Worm (Caenorhabditis elegans) whole organism, L4 larva: Measurements from ENCODE around the gene cyp-25A3.
A peak's percentile ranks its signal among the peaks of the same experiment; 100 is the strongest.

Source experiments
- F10B5.3 ChIP-seq: sonication (generic microtip); optimal IDR thresholded peaks from 2 replicates; lab custom pipeline; 2016; ENCODE audit warnings: mild to moderate bottlenecking, missing genetic modification characterization, missing compliant biosample characterization
- F44E2.7 ChIP-seq: fragments of 200-800 bp; sonication (Bioruptor generic); IDR thresholded peaks from 2 replicates; pipeline ENCODE4 v2.1.2; 2022; ENCODE audit warnings: missing genetic modification characterization, missing compliant biosample characterization
- T26A8.4 ChIP-seq: fragments of 200-800 bp; sonication (Bioruptor generic); IDR thresholded peaks from 2 replicates; pipeline ENCODE4 v1.3.6; 2022; ENCODE audit warnings: missing genetic modification characterization, missing compliant biosample characterization
- Y48G9A.11 ChIP-seq: fragments of 200-800 bp; sonication (Bioruptor generic); IDR thresholded peaks from 2 replicates; pipeline ENCODE4 v1.3.6; 2022; ENCODE audit warnings: missing genetic modification reagents, missing genetic modification characterization, missing compliant biosample characterization
- Y5F2A.4 ChIP-seq: fragments of 200-800 bp; sonication (Bioruptor generic); optimal IDR thresholded peaks from 2 replicates; lab custom pipeline; 2018; ENCODE audit warnings: mild to moderate bottlenecking, missing genetic modification characterization, missing compliant biosample characterization
- ZK546.5 ChIP-seq, 2 experiments: sonication (generic microtip); optimal IDR thresholded peaks; 2 replicates each; lab custom pipeline; 2017; ENCODE audit warnings: missing biosample characterization in 2 of 2, missing genetic modification characterization in 2 of 2
- aha-1 ChIP-seq: fragments of 150-350 bp; peaks from one replicate; lab custom pipeline; 2014; ENCODE audit warnings: missing biosample characterization, missing genetic modification characterization
- attf-4 ChIP-seq: sonication (generic microtip); optimal IDR thresholded peaks from 3 replicates; lab custom pipeline; 2017; ENCODE audit warnings: missing biosample characterization, missing genetic modification characterization
- ceh-20 ChIP-seq: fragments of 200-800 bp; sonication (Bioruptor generic); IDR thresholded peaks from 2 replicates; pipeline ENCODE4 v1.3.6; 2022; ENCODE audit warnings: missing genetic modification reagents, missing genetic modification characterization, missing compliant biosample characterization
- ceh-32 ChIP-seq: sonication (generic microtip); optimal IDR thresholded peaks from 2 replicates; lab custom pipeline; 2016; ENCODE audit warnings: mild to moderate bottlenecking, missing genetic modification characterization, missing compliant biosample characterization; ENCODE audit not compliant: poor library complexity
- ctbp-1 ChIP-seq: fragments of 200-800 bp; sonication (Bioruptor generic); IDR thresholded peaks from 2 replicates; pipeline ENCODE4 v1.3.6; 2022; ENCODE audit warnings: missing genetic modification reagents, missing genetic modification characterization, missing compliant biosample characterization
- daf-16 ChIP-seq, 3 experiments: sonication (generic microtip); optimal IDR thresholded peaks; 2 replicates each; lab custom pipeline; 2016 to 2017; ENCODE audit warnings: missing genetic modification characterization in 3 of 3, missing genetic modification reagents in 3 of 3, mild to moderate bottlenecking in 2 of 3, missing compliant biosample characterization in 2 of 3, missing biosample characterization in 1 of 3, moderate library complexity in 1 of 3
- dmd-6 ChIP-seq: fragments of 200-800 bp; sonication (Bioruptor generic); IDR thresholded peaks from 2 replicates; pipeline ENCODE4 v1.3.6; 2022; ENCODE audit warnings: missing genetic modification reagents, missing genetic modification characterization, missing compliant biosample characterization
- dmd-8 ChIP-seq: fragments of 200-800 bp; sonication (Bioruptor generic); IDR thresholded peaks from 2 replicates; pipeline ENCODE4 v1.3.6; 2022; ENCODE audit warnings: missing genetic modification characterization, missing compliant biosample characterization
- dpl-1 ChIP-seq: fragments of 150-350 bp; optimal IDR thresholded peaks from 2 replicates; lab custom pipeline; 2014; ENCODE audit warnings: missing biosample characterization, missing genetic modification reagents, missing genetic modification characterization
- dve-1 ChIP-seq: sonication (generic microtip); optimal IDR thresholded peaks from 2 replicates; lab custom pipeline; 2017; ENCODE audit warnings: antibody characterized with exemption, mild to moderate bottlenecking, missing genetic modification characterization, missing compliant biosample characterization; ENCODE audit not compliant: insufficient read depth
- egl-27 ChIP-seq: sonication (generic microtip); optimal IDR thresholded peaks from 3 replicates; lab custom pipeline; 2017; ENCODE audit warnings: missing biosample characterization, missing genetic modification reagents, missing genetic modification characterization
- hlh-11 ChIP-seq: fragments of 200-800 bp; sonication (Bioruptor generic); optimal IDR thresholded peaks from 2 replicates; lab custom pipeline; 2018; ENCODE audit warnings: mild to moderate bottlenecking, missing genetic modification characterization, missing compliant biosample characterization
- hlh-30 ChIP-seq: sonication (generic microtip); optimal IDR thresholded peaks from 2 replicates; lab custom pipeline; 2017; ENCODE audit warnings: antibody characterized with exemption, mild to moderate bottlenecking, missing genetic modification characterization, missing compliant biosample characterization; ENCODE audit not compliant: insufficient read depth
- hmg-1.1 ChIP-seq: fragments of 200-800 bp; sonication (Bioruptor generic); IDR thresholded peaks from 2 replicates; pipeline ENCODE4 v1.3.6; 2022; ENCODE audit warnings: missing genetic modification reagents, missing genetic modification characterization, missing compliant biosample characterization
- lin-13 ChIP-seq: fragments of 150-350 bp; optimal IDR thresholded peaks from 2 replicates; lab custom pipeline; 2014; ENCODE audit warnings: missing biosample characterization, missing genetic modification reagents, missing genetic modification characterization
- lin-15B ChIP-seq: fragments of 150-350 bp; sonication (generic microtip); optimal IDR thresholded peaks from 3 replicates; lab custom pipeline; 2014; ENCODE audit warnings: missing biosample characterization, missing genetic modification characterization
- mdt-29 ChIP-seq: fragments of 200-800 bp; sonication (Bioruptor generic); IDR thresholded peaks from 2 replicates; pipeline ENCODE4 v1.3.6; 2022; ENCODE audit warnings: missing genetic modification reagents, missing genetic modification characterization, missing compliant biosample characterization
- nhr-10 ChIP-seq: fragments of 150-350 bp; optimal IDR thresholded peaks from 2 replicates; lab custom pipeline; 2014; ENCODE audit warnings: missing biosample characterization, missing genetic modification characterization
- nhr-102 ChIP-seq: sonication (generic microtip); optimal IDR thresholded peaks from 2 replicates; lab custom pipeline; 2016; ENCODE audit warnings: mild to moderate bottlenecking, missing genetic modification characterization, moderate library complexity, missing compliant biosample characterization
- nhr-237 ChIP-seq: sonication (generic microtip); optimal IDR thresholded peaks from 2 replicates; lab custom pipeline; 2017; ENCODE audit warnings: missing biosample characterization, missing genetic modification characterization
- nhr-25 ChIP-seq: sonication (generic microtip); optimal IDR thresholded peaks from 2 replicates; lab custom pipeline; 2017; ENCODE audit warnings: missing genetic modification characterization, mild to moderate bottlenecking, missing compliant biosample characterization, antibody characterized with exemption, moderate library complexity, borderline replicate concordance; ENCODE audit not compliant: insufficient read depth
- nhr-28 ChIP-seq: fragments of 150-350 bp; optimal IDR thresholded peaks from 2 replicates; lab custom pipeline; 2014; ENCODE audit warnings: missing biosample characterization, missing genetic modification characterization
- nhr-41 ChIP-seq: fragments of 200-800 bp; sonication (Bioruptor generic); IDR thresholded peaks from 2 replicates; pipeline ENCODE4 v1.3.6; 2022; ENCODE audit warnings: missing genetic modification reagents, missing genetic modification characterization, missing compliant biosample characterization
- nhr-48 ChIP-seq: sonication (generic microtip); optimal IDR thresholded peaks from 2 replicates; lab custom pipeline; 2016; ENCODE audit warnings: mild to moderate bottlenecking, missing genetic modification characterization, missing compliant biosample characterization
- nhr-6 ChIP-seq: fragments of 150-350 bp; optimal IDR thresholded peaks from 2 replicates; lab custom pipeline; 2014; ENCODE audit warnings: missing biosample characterization, missing genetic modification characterization
- nhr-77 ChIP-seq: fragments of 150-350 bp; optimal IDR thresholded peaks from 2 replicates; lab custom pipeline; 2014; ENCODE audit warnings: missing biosample characterization, missing genetic modification characterization
- pqm-1 ChIP-seq: sonication (generic microtip); optimal IDR thresholded peaks from 2 replicates; lab custom pipeline; 2017; ENCODE audit warnings: missing biosample characterization, missing genetic modification characterization
- sdz-12 ChIP-seq: fragments of 200-800 bp; sonication (Bioruptor generic); optimal IDR thresholded peaks from 2 replicates; lab custom pipeline; 2018; ENCODE audit warnings: mild to moderate bottlenecking, missing genetic modification characterization, missing compliant biosample characterization
- skn-1 ChIP-seq: fragments of 150-350 bp; optimal IDR thresholded peaks from 2 replicates; lab custom pipeline; 2014; ENCODE audit warnings: missing biosample characterization, missing genetic modification characterization
- snpc-4 ChIP-seq: fragments of 150-350 bp; optimal IDR thresholded peaks from 2 replicates; lab custom pipeline; 2014; ENCODE audit warnings: missing biosample characterization, missing genetic modification characterization
- tra-1 ChIP-seq: fragments of 200-800 bp; sonication (Bioruptor generic); IDR thresholded peaks from 2 replicates; pipeline ENCODE4 v1.3.6; 2022; ENCODE audit warnings: missing genetic modification reagents, missing genetic modification characterization, missing compliant biosample characterization
- zfp-2 ChIP-seq: sonication (generic microtip); optimal IDR thresholded peaks from 2 replicates; lab custom pipeline; 2016; ENCODE audit warnings: mild to moderate bottlenecking, missing genetic modification characterization, missing compliant biosample characterization
- zfp-3 ChIP-seq: fragments of 200-800 bp; sonication (Bioruptor generic); conservative IDR thresholded peaks from 2 replicates; pipeline ENCODE4 v1.3.6; 2022; ENCODE audit warnings: missing genetic modification reagents, missing genetic modification characterization, missing compliant biosample characterization
- zip-2 ChIP-seq: fragments of 150-350 bp; optimal IDR thresholded peaks from 2 replicates; lab custom pipeline; 2014; ENCODE audit warnings: missing biosample characterization, missing genetic modification characterization

Gene cyp-25A3

DNA sequence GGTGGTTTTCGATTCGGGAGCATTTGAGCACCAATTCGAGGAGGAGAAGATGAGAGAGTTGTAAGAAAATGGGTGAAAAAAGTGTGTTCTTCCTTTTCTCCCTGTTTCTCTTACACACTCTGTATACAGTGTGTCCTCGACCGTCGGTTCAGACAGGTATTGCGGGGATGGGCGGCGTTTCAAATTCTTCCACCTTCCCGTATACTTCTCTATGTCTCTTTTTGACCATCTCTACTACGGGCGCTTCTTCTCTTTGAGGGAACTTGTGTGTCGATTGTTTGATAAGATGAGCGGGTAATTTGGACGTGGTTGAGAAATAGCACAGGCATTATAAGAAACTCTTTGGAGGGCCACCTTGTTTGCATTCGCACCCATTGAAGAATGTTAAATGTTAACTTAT is 48.1 kb upstream of the cyp-25A3 start (continued):
- TF ChIP-seq sdz-12 (GFP tag; lab: Kevin White, UChicago) (no peak), nhr-6 (tag; lab: Kevin White, UChicago) (peak; percentile 44), F10B5.3 (tag; lab: Kevin White, UChicago) (no peak), hmg-1.1 (GFP tag; lab: Robert Waterston, UW) (no peak), ceh-20 (GFP tag; lab: Robert Waterston, UW) (no peak), nhr-77 (tag; lab: Kevin White, UChicago) (peak; percentile 78), aha-1 (tag; lab: Kevin White, UChicago) (peak; percentile 2), lin-13 (GFP tag; lab: Kevin White, UChicago) (peak; percentile 77)

DNA sequence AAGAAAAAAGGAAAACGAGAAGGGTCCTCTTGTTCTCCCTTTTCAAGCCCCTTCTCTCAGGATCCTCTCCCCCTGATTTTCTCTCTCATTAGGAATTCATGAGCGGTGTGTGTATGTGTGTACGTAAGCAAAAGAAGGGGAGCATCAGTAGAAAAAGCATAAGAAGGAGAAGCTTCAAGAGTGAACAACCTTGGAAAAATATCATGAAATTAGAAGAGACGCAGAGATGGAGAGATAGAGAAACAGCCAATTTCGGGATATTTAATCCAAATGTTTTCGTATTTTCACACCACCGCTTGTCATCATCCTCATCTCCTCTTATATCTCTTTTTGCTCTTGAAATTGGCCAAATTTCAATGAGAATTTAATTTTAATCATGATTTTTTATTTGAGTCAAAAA is 43.6 kb upstream of the cyp-25A3 start:
- no peak for TF ChIP-seq Y48G9A.11 (GFP tag; lab: Robert Waterston, UW)
- TF ChIP-seq mdt-29 (GFP tag; lab: Robert Waterston, UW), result no peak
- peak; percentile 7 for TF ChIP-seq aha-1 (tag; lab: Kevin White, UChicago)
- TF ChIP-seq ctbp-1, result no peak

DNA sequence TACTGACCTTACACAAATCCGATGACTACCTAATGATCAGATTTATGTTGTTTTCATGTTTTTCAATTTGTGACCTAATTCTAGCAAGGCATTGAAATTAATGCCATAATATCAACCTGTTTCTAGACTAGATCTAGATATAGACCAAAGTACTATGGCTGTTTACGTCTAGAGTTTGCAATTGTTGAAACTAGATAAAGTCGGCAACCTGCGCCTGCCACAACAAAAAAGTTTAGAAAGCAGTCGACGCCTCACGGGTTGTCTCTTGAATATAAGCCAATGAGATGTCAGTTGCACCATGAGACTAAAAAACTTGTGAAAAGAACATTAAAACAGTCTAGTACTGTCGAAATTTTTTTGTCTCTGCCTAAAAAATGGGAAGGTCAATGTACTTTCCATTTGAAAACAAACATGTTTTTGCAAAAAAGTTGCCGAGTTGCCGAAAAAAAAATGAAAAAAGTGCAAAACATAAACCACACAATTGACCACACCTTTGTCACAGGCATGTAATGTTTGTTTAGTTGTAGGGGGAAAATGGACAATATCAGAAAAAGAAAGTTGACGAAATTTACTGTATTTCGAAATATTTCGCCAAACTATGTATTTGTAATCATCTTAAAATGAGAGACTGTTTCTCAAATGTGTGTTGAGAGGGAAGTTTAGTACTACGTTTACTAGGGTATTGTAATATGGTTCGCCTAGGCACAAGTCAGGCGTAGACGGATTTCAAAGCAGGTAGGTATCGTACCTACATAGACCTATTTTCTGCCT is 39.6 kb upstream of the cyp-25A3 start:
- TF ChIP-seq nhr-28 (tag; lab: Kevin White, UChicago), result peak; percentile 48
- TF ChIP-seq hlh-30 (tag; lab: Kevin White, UChicago), result peak; percentile 7
- no peak for TF ChIP-seq ceh-20 (GFP tag; lab: Robert Waterston, UW)

DNA sequence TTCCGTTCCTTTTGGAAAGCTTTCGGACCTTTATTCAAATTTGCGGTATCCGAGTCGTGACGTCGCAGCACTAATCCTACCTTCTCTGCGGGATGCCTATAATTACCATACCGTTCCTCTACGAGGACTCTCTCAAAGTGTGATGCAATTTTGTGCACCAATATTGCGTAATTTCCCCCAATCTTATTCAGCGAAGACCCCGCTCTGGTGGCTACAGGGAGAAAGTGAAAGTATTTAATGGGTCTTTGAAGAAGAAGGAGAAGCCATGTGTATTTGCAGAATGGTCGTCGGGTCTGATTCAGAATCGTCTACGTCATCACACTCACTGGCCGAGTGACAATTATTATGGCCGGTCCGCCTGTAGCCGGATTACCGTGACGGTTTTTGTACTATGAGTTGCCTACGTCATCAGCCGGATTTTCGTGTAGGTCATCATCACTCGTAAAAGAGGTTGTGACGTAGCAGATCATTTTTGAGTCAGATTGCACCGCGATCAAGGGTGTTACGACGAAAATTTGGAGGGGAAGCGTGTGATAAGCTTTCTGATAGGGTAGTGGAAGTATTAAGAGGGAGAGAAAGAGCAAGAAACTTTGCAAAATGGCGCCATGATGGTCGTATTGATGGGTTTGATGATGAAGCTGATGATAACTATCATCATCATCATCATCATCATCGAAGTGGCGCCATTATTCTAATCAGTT is 36.8 kb upstream of the cyp-25A3 start:
- TF ChIP-seq attf-4, result no peak
- TF ChIP-seq hmg-1.1 (GFP tag; lab: Robert Waterston, UW), result no peak
- peak; percentile 42 for TF ChIP-seq dmd-6 (GFP tag; lab: Robert Waterston, UW)
- TF ChIP-seq hlh-11 (tag; lab: Kevin White, UChicago), result no peak
- no peak for TF ChIP-seq lin-15B (tag; lab: Kevin White, UChicago)
- TF ChIP-seq ZK546.5 (tag; optimal IDR thresholded peaks at IDR 0.05; lab: Kevin White, UChicago), result no peak
- no peak for TF ChIP-seq daf-16 (GFP tag; optimal IDR thresholded peaks at IDR 0.05; lab: Kevin White, UChicago)
- peak; percentile 3 for TF ChIP-seq daf-16 (tag; optimal IDR thresholded peaks at IDR 0.05; lab: Kevin White, UChicago)
- no peak for TF ChIP-seq snpc-4 (tag; lab: Kevin White, UChicago)
- no peak for TF ChIP-seq zfp-2
- no peak for TF ChIP-seq egl-27 (tag; lab: Kevin White, UChicago)
- TF ChIP-seq tra-1 (GFP tag; lab: Robert Waterston, UW), result no peak
- no peak for TF ChIP-seq Y5F2A.4 (GFP tag; lab: Kevin White, UChicago)
- TF ChIP-seq pqm-1 (tag; lab: Kevin White, UChicago), result peak; percentile 41
- TF ChIP-seq T26A8.4 (GFP tag; lab: Robert Waterston, UW), result no peak
- no peak for TF ChIP-seq nhr-25 (tag; lab: Kevin White, UChicago)
- no peak for TF ChIP-seq ceh-32
- no peak for TF ChIP-seq hlh-30 (tag; lab: Kevin White, UChicago)
- TF ChIP-seq nhr-237 (tag; lab: Kevin White, UChicago), result no peak
- no peak for TF ChIP-seq nhr-10 (tag; lab: Kevin White, UChicago)
- no peak for TF ChIP-seq zfp-3
- TF ChIP-seq dmd-8 (GFP tag; lab: Robert Waterston, UW), result no peak
- TF ChIP-seq nhr-48 (tag; lab: Kevin White, UChicago), result no peak
- no peak for TF ChIP-seq nhr-102 (tag; lab: Kevin White, UChicago)
- peak; percentile 28 for TF ChIP-seq nhr-28 (tag; lab: Kevin White, UChicago)
- no peak for TF ChIP-seq zip-2 (tag; lab: Kevin White, UChicago)
- TF ChIP-seq skn-1 (tag; lab: Kevin White, UChicago), result no peak
- TF ChIP-seq dpl-1 (GFP tag; lab: Kevin White, UChicago), result no peak
- TF ChIP-seq dve-1, result peak; percentile 16
- TF ChIP-seq aha-1 (tag; lab: Kevin White, UChicago), result peak; percentile 52
- no peak for TF ChIP-seq F44E2.7
- no peak for TF ChIP-seq nhr-41 (GFP tag; lab: Robert Waterston, UW)
